Worm (Caenorhabditis elegans) whole organism, midembryonic: ENCODE measurements around the gene Y43F8C.15.

Experiments used
- T22C8.4 ChIP-seq: fragments of 200-800 bp; sonication (Bioruptor generic); IDR thresholded peaks from 2 replicates; pipeline ENCODE4 v1.3.6; 2022; ENCODE audit warnings: missing genetic modification characterization, missing compliant biosample characterization
- flt-1 ChIP-seq: fragments of 200-800 bp; sonication (Bioruptor generic); IDR thresholded peaks from 2 replicates; pipeline ENCODE4 v1.3.6; 2022; ENCODE audit warnings: missing genetic modification characterization, missing compliant biosample characterization
- klf-2 ChIP-seq: fragments of 200-800 bp; sonication (Bioruptor generic); conservative IDR thresholded peaks from 2 replicates; pipeline ENCODE4 v1.3.6; 2022; ENCODE audit warnings: missing genetic modification reagents, missing genetic modification characterization, missing compliant biosample characterization
- ztf-29 ChIP-seq: fragments of 200-800 bp; sonication (Bioruptor generic); IDR thresholded peaks from 2 replicates; pipeline ENCODE4 v1.3.6; 2022; ENCODE audit warnings: missing genetic modification reagents, missing genetic modification characterization, missing compliant biosample characterization

ce11 chrV:19751124-19751523 lies 40.7 kb upstream of the Y43F8C.15 start, which contains the start of gene clec-49:
- TF ChIP-seq T22C8.4 (GFP tag; lab: Robert Waterston, UW) (no peak), ztf-29 (no peak), flt-1 (GFP tag; lab: Robert Waterston, UW) (no peak), klf-2 (GFP tag; lab: Robert Waterston, UW) (no peak)
